Fruit fly (Drosophila melanogaster) whole organism, larva: ENCODE measurements around the gene Trim9.

Source experiments
- noc ChIP-seq: fragments of 200-800 bp; sonication (Bioruptor generic); optimal IDR thresholded peaks from 3 replicates; lab custom pipeline; 2019; ENCODE audit warnings: missing biosample characterization, mild to moderate bottlenecking, missing genetic modification characterization, moderate library complexity

Gene Trim9

dm6 chr2L:10544421-10545120, at the start of gene Trim9:
Trim9 (plus strand) TSS chr2L:10544883.
- no peak for TF ChIP-seq noc (tag; lab: Kevin White, UChicago)

dm6 chr2L:10495495-10495894, 49.2 kb upstream of the Trim9 start:
- no peak for TF ChIP-seq noc (tag; lab: Kevin White, UChicago)

- TF ChIP-seq noc (tag; lab: Kevin White, UChicago) = no peak
Measured at dm6 chr2L:10496338-10496737, 48.3 kb upstream of the Trim9 start.

- no peak for TF ChIP-seq noc (tag; lab: Kevin White, UChicago)
Measured at dm6 chr2L:10497106-10497800, 47.4 kb upstream of the Trim9 start.

- no peak for TF ChIP-seq noc (tag; lab: Kevin White, UChicago)
Measured at dm6 chr2L:10499608-10500007, 45.1 kb upstream of the Trim9 start.

dm6 chr2L:10500309-10500974, 44.2 kb upstream of the Trim9 start:
- no peak for TF ChIP-seq noc (tag; lab: Kevin White, UChicago)

- no peak for TF ChIP-seq noc (tag; lab: Kevin White, UChicago)
Measured at dm6 chr2L:10502244-10502643, 42.4 kb upstream of the Trim9 start.

- TF ChIP-seq noc (tag; lab: Kevin White, UChicago) = peak; percentile 27
Measured at dm6 chr2L:10502862-10503261, 41.8 kb upstream of the Trim9 start.

- TF ChIP-seq noc (tag; lab: Kevin White, UChicago) = no peak
Measured at dm6 chr2L:10503356-10503977, 41.2 kb upstream of the Trim9 start.

dm6 chr2L:10504895-10505294, 39.8 kb upstream of the Trim9 start:
- no peak for TF ChIP-seq noc (tag; lab: Kevin White, UChicago)

dm6 chr2L:10505345-10505744, 39.3 kb upstream of the Trim9 start:
- no peak for TF ChIP-seq noc (tag; lab: Kevin White, UChicago)

- TF ChIP-seq noc (tag; lab: Kevin White, UChicago) = peak; percentile 30
Measured at dm6 chr2L:10506557-10507252, 38.0 kb upstream of the Trim9 start, which contains the start of the genes Myo31DF and CG6094. Myo31DF (minus strand) TSS chr2L:10506779. CG6094 (plus strand) TSS chr2L:10507081.

dm6 chr2L:10510088-10510487, 34.6 kb upstream of the Trim9 start, which contains the start of gene CG7384:
CG7384 (minus strand) TSS chr2L:10510453.
- TF ChIP-seq noc (tag; lab: Kevin White, UChicago) = no peak

- no peak for TF ChIP-seq noc (tag; lab: Kevin White, UChicago)
Measured at dm6 chr2L:10510843-10511242, 33.8 kb upstream of the Trim9 start.

- TF ChIP-seq noc (tag; lab: Kevin White, UChicago) = no peak
Measured at dm6 chr2L:10513837-10514499, 30.7 kb upstream of the Trim9 start.
